Worm (Caenorhabditis elegans): ENCODE measurements around the gene drr-2.

The drr-2 gene

ce11 chrIII:13641588-13641987 is 1.8 kb downstream of the drr-2 start, which contains the start of gene acbp-5:
TSS of gene acbp-5 (minus strand) at chrIII:13641688.
- TF ChIP-seq ets-7 (tag; optimal IDR thresholded peaks at IDR 0.05), result no peak
- no peak for TF ChIP-seq ama-1 (optimal IDR thresholded peaks at IDR 0.05)
- no peak for TF ChIP-seq flt-1 (GFP tag; IDR thresholded peaks at IDR 0.05)
- no peak for TF ChIP-seq pes-1 (GFP tag; IDR thresholded peaks at IDR 0.05)
- no peak for TF ChIP-seq tbx-37 (GFP tag; conservative IDR thresholded peaks at IDR 0.05)
- TF ChIP-seq sea-1 (GFP tag; conservative IDR thresholded peaks at IDR 0.05), result no peak
- TF ChIP-seq B0310.2 (tag; optimal IDR thresholded peaks at IDR 0.05), result no peak
- TF ChIP-seq ceh-13 (GFP tag; optimal IDR thresholded peaks at IDR 0.05), result no peak
- TF ChIP-seq tra-4 (tag; optimal IDR thresholded peaks at IDR 0.05), result no peak
- TF ChIP-seq hnd-1 (tag; optimal IDR thresholded peaks at IDR 0.05), result no peak
- TF ChIP-seq hmbx-1 (tag; optimal IDR thresholded peaks at IDR 0.05), result no peak
- no peak for TF ChIP-seq scrt-1 (GFP tag; IDR thresholded peaks at IDR 0.05)
- no peak for TF ChIP-seq ceh-36 (tag; optimal IDR thresholded peaks at IDR 0.05)
- TF ChIP-seq aly-1 (tag; optimal IDR thresholded peaks at IDR 0.05), result no peak

ce11 chrIII:13640869-13641268 is 2.5 kb downstream of the drr-2 start:
- TF ChIP-seq ceh-36 (tag; optimal IDR thresholded peaks at IDR 0.05) (no peak), pes-1 (GFP tag; IDR thresholded peaks at IDR 0.05) (no peak), F13C5.2 (tag; optimal IDR thresholded peaks at IDR 0.05) (no peak), ets-7 (tag; optimal IDR thresholded peaks at IDR 0.05) (no peak), hnd-1 (tag; optimal IDR thresholded peaks at IDR 0.05) (no peak), B0310.2 (tag; optimal IDR thresholded peaks at IDR 0.05) (no peak), tbx-37 (GFP tag; conservative IDR thresholded peaks at IDR 0.05) (no peak), flt-1 (GFP tag; IDR thresholded peaks at IDR 0.05) (no peak), tra-4 (tag; optimal IDR thresholded peaks at IDR 0.05) (no peak), aly-1 (tag; optimal IDR thresholded peaks at IDR 0.05) (no peak), hmg-4 (GFP tag; optimal IDR thresholded peaks at IDR 0.05) (no peak), hmbx-1 (tag; optimal IDR thresholded peaks at IDR 0.05) (no peak), tbx-11 (GFP tag; IDR thresholded peaks at IDR 0.05) (no peak)

ce11 chrIII:13640003-13640499 is 3.3 kb downstream of the drr-2 start:
- TF ChIP-seq ceh-36 (tag; optimal IDR thresholded peaks at IDR 0.05) (no peak), aly-1 (tag; optimal IDR thresholded peaks at IDR 0.05) (no peak), flt-1 (GFP tag; IDR thresholded peaks at IDR 0.05) (no peak), tra-4 (tag; optimal IDR thresholded peaks at IDR 0.05) (no peak), scrt-1 (GFP tag; IDR thresholded peaks at IDR 0.05) (no peak), ceh-13 (GFP tag; optimal IDR thresholded peaks at IDR 0.05) (no peak), B0310.2 (tag; optimal IDR thresholded peaks at IDR 0.05) (no peak), sea-1 (GFP tag; conservative IDR thresholded peaks at IDR 0.05) (no peak), F13C5.2 (tag; optimal IDR thresholded peaks at IDR 0.05) (no peak), hmg-4 (GFP tag; optimal IDR thresholded peaks at IDR 0.05) (no peak), hmbx-1 (tag; optimal IDR thresholded peaks at IDR 0.05) (no peak), tbx-11 (GFP tag; IDR thresholded peaks at IDR 0.05) (no peak), hnd-1 (tag; optimal IDR thresholded peaks at IDR 0.05) (no peak), ets-7 (tag; optimal IDR thresholded peaks at IDR 0.05) (no peak), tbx-37 (GFP tag; conservative IDR thresholded peaks at IDR 0.05) (no peak)

- no peak for TF ChIP-seq aly-1 (tag; optimal IDR thresholded peaks at IDR 0.05)
- TF ChIP-seq pes-1 (GFP tag; IDR thresholded peaks at IDR 0.05), result no peak
- no peak for TF ChIP-seq hmbx-1 (tag; optimal IDR thresholded peaks at IDR 0.05)
- no peak for TF ChIP-seq hnd-1 (tag; optimal IDR thresholded peaks at IDR 0.05)
- no peak for TF ChIP-seq tra-4 (tag; optimal IDR thresholded peaks at IDR 0.05)
- no peak for TF ChIP-seq tbx-11 (GFP tag; IDR thresholded peaks at IDR 0.05)
- TF ChIP-seq flt-1 (GFP tag; IDR thresholded peaks at IDR 0.05), result no peak
- no peak for TF ChIP-seq ama-1 (optimal IDR thresholded peaks at IDR 0.05)
- no peak for TF ChIP-seq B0310.2 (tag; optimal IDR thresholded peaks at IDR 0.05)
- TF ChIP-seq sea-1 (GFP tag; conservative IDR thresholded peaks at IDR 0.05), result no peak
- no peak for TF ChIP-seq ceh-36 (tag; optimal IDR thresholded peaks at IDR 0.05)
- TF ChIP-seq hmg-4 (GFP tag; optimal IDR thresholded peaks at IDR 0.05), result no peak
- TF ChIP-seq ets-7 (tag; optimal IDR thresholded peaks at IDR 0.05), result no peak
- TF ChIP-seq tbx-37 (GFP tag; conservative IDR thresholded peaks at IDR 0.05), result no peak
- no peak for TF ChIP-seq ceh-13 (GFP tag; optimal IDR thresholded peaks at IDR 0.05)
- no peak for TF ChIP-seq F13C5.2 (tag; optimal IDR thresholded peaks at IDR 0.05)
- TF ChIP-seq scrt-1 (GFP tag; IDR thresholded peaks at IDR 0.05), result no peak
Measured at ce11 chrIII:13637681-13638080, 5.7 kb downstream of the drr-2 start.

- no peak for TF ChIP-seq ama-1 (optimal IDR thresholded peaks at IDR 0.05)
- no peak for TF ChIP-seq sea-1 (GFP tag; conservative IDR thresholded peaks at IDR 0.05)
- TF ChIP-seq tbx-37 (GFP tag; conservative IDR thresholded peaks at IDR 0.05), result no peak
- no peak for TF ChIP-seq ets-7 (tag; optimal IDR thresholded peaks at IDR 0.05)
- TF ChIP-seq aly-1 (tag; optimal IDR thresholded peaks at IDR 0.05), result no peak
- TF ChIP-seq flt-1 (GFP tag; IDR thresholded peaks at IDR 0.05), result no peak
- TF ChIP-seq hnd-1 (tag; optimal IDR thresholded peaks at IDR 0.05), result no peak
- no peak for TF ChIP-seq pes-1 (GFP tag; IDR thresholded peaks at IDR 0.05)
- no peak for TF ChIP-seq B0310.2 (tag; optimal IDR thresholded peaks at IDR 0.05)
- no peak for TF ChIP-seq ceh-13 (GFP tag; optimal IDR thresholded peaks at IDR 0.05)
Measured at ce11 chrIII:13635730-13636360, 7.5 kb downstream of the drr-2 start.

ce11 chrIII:13635235-13635634 is 8.1 kb downstream of the drr-2 start:
- no peak for TF ChIP-seq ama-1 (optimal IDR thresholded peaks at IDR 0.05)

- no peak for TF ChIP-seq ceh-36 (tag; optimal IDR thresholded peaks at IDR 0.05)
- TF ChIP-seq B0310.2 (tag; optimal IDR thresholded peaks at IDR 0.05), result no peak
- no peak for TF ChIP-seq tbx-11 (GFP tag; IDR thresholded peaks at IDR 0.05)
- TF ChIP-seq F13C5.2 (tag; optimal IDR thresholded peaks at IDR 0.05), result no peak
- TF ChIP-seq ets-7 (tag; optimal IDR thresholded peaks at IDR 0.05), result no peak
Measured at ce11 chrIII:13633826-13634225, 9.5 kb downstream of the drr-2 start.

ce11 chrIII:13630708-13631107 is 12.7 kb downstream of the drr-2 start, which contains the start of gene arrd-17:
TSS of gene arrd-17 (minus strand) at chrIII:13630808.
- no peak for TF ChIP-seq sea-1 (GFP tag; conservative IDR thresholded peaks at IDR 0.05)
